Worm (Caenorhabditis elegans) whole organism, L1 larva: ENCODE data around the gene gtl-2.

Source experiments
- F16B12.6 ChIP-seq: fragments of 150-350 bp; optimal IDR thresholded peaks from 2 replicates; lab custom pipeline; 2014; ENCODE audit warnings: missing biosample characterization, missing genetic modification characterization
- Y116A8C.19 ChIP-seq: sonication (generic microtip); optimal IDR thresholded peaks from 2 replicates; lab custom pipeline; 2016; ENCODE audit warnings: missing compliant biosample characterization, missing genetic modification characterization, borderline replicate concordance
- alr-1 ChIP-seq: fragments of 200-800 bp; sonication (Bioruptor generic); optimal IDR thresholded peaks from 2 replicates; lab custom pipeline; 2018; ENCODE audit warnings: borderline replicate concordance, mild to moderate bottlenecking, missing genetic modification characterization, missing compliant biosample characterization
- ama-1 ChIP-seq: fragments of 150-350 bp; optimal IDR thresholded peaks from 2 replicates; lab custom pipeline; 2014
- ceh-82 ChIP-seq, 3 experiments: fragments of 150-350 bp in 1 of 3; sonication (generic microtip) in 2 of 3; optimal IDR thresholded peaks; 2 replicates each; lab custom pipeline; 2014 to 2017; ENCODE audit warnings: missing biosample characterization in 3 of 3, missing genetic modification characterization in 3 of 3
- ceh-90 ChIP-seq: sonication (generic microtip); optimal IDR thresholded peaks from 2 replicates; lab custom pipeline; 2016; ENCODE audit warnings: missing genetic modification characterization, missing compliant biosample characterization
- ces-1 ChIP-seq: fragments of 150-350 bp; optimal IDR thresholded peaks from 2 replicates; lab custom pipeline; 2014; ENCODE audit warnings: missing biosample characterization, missing genetic modification reagents, missing genetic modification characterization
- dpl-1 ChIP-seq, 3 experiments: fragments of 150-350 bp in 2 of 3; sonication (generic microtip) in 1 of 3; optimal IDR thresholded peaks; 2 replicates each; lab custom pipeline; 2014 to 2017; ENCODE audit warnings: missing biosample characterization in 3 of 3, missing genetic modification characterization in 3 of 3, missing genetic modification reagents in 3 of 3
- dsc-1 ChIP-seq: sonication (generic microtip); optimal IDR thresholded peaks from 2 replicates; lab custom pipeline; 2016; ENCODE audit warnings: mild to moderate bottlenecking, missing genetic modification characterization, missing compliant biosample characterization
- efl-1 ChIP-seq, 4 experiments: fragments of 150-350 bp; optimal IDR thresholded peaks in 3 of 4; peaks in 1 of 4; 1 replicate in 1 of 4; 2 replicates in 3 of 4; lab custom pipeline; 2014; ENCODE audit warnings: missing biosample characterization in 2 of 4, missing genetic modification characterization in 2 of 4, missing genetic modification reagents in 2 of 4
- egl-27 ChIP-seq, 2 experiments: fragments of 150-350 bp in 1 of 2; sonication (generic microtip); optimal IDR thresholded peaks; 3 replicates each; lab custom pipeline; 2017 to 2018; ENCODE audit warnings: missing biosample characterization in 2 of 2, missing genetic modification characterization in 2 of 2, missing genetic modification reagents in 2 of 2
- elt-2 ChIP-seq: sonication (generic microtip); optimal IDR thresholded peaks from 2 replicates; lab custom pipeline; 2016; ENCODE audit warnings: missing genetic modification characterization, mild to moderate bottlenecking, inconsistent platforms, missing compliant biosample characterization, missing genetic modification reagents
- ets-5 ChIP-seq: fragments of 200-800 bp; sonication (Bioruptor generic); IDR thresholded peaks from 2 replicates; pipeline ENCODE4 v1.3.6; 2022; ENCODE audit warnings: missing genetic modification characterization, missing compliant biosample characterization
- fkh-10 ChIP-seq: sonication (generic microtip); optimal IDR thresholded peaks from 2 replicates; lab custom pipeline; 2017; ENCODE audit warnings: missing biosample characterization, missing genetic modification reagents, missing genetic modification characterization
- fkh-8 ChIP-seq: sonication (generic microtip); optimal IDR thresholded peaks from 2 replicates; lab custom pipeline; 2016; ENCODE audit warnings: mild to moderate bottlenecking, missing genetic modification characterization, missing compliant biosample characterization
- hpl-2 ChIP-seq: fragments of 150-350 bp; optimal IDR thresholded peaks from 2 replicates; lab custom pipeline; 2014; ENCODE audit warnings: missing biosample characterization, missing genetic modification reagents, missing genetic modification characterization
- jun-1 ChIP-seq: fragments of 150-350 bp; optimal IDR thresholded peaks from 2 replicates; lab custom pipeline; 2014; ENCODE audit warnings: missing biosample characterization, missing genetic modification reagents, missing genetic modification characterization
- lin-14 ChIP-seq: fragments of 200-800 bp; sonication (Bioruptor generic); optimal IDR thresholded peaks from 2 replicates; lab custom pipeline; 2018; ENCODE audit warnings: mild to moderate bottlenecking, missing genetic modification characterization, moderate library complexity, missing compliant biosample characterization
- lin-15B ChIP-seq: fragments of 150-350 bp; sonication (generic microtip); optimal IDR thresholded peaks from 3 replicates; lab custom pipeline; 2014; ENCODE audit warnings: missing biosample characterization, missing genetic modification characterization
- lin-35 ChIP-seq, 2 experiments: fragments of 150-350 bp; optimal IDR thresholded peaks; 2 replicates each; lab custom pipeline; 2014; ENCODE audit warnings: missing biosample characterization in 2 of 2, missing genetic modification characterization in 2 of 2, missing genetic modification reagents in 2 of 2
- lin-39 ChIP-seq: fragments of 150-350 bp; optimal IDR thresholded peaks from 2 replicates; lab custom pipeline; 2014; ENCODE audit warnings: missing biosample characterization, missing genetic modification reagents, missing genetic modification characterization
- lir-3 ChIP-seq: sonication (generic microtip); optimal IDR thresholded peaks from 2 replicates; lab custom pipeline; 2016; ENCODE audit warnings: mild to moderate bottlenecking, missing genetic modification characterization, moderate library complexity, missing compliant biosample characterization; ENCODE audit not compliant: poor library complexity
- lsy-2 ChIP-seq, 2 experiments: fragments of 150-350 bp; optimal IDR thresholded peaks; 2 replicates each; lab custom pipeline; 2014; ENCODE audit warnings: missing biosample characterization in 2 of 2, missing genetic modification characterization in 2 of 2
- mep-1 ChIP-seq: fragments of 150-350 bp; optimal IDR thresholded peaks from 2 replicates; lab custom pipeline; 2014; ENCODE audit warnings: missing biosample characterization, missing genetic modification characterization
- nhr-11 ChIP-seq: fragments of 150-350 bp; optimal IDR thresholded peaks from 2 replicates; lab custom pipeline; 2014; ENCODE audit warnings: missing biosample characterization, missing genetic modification characterization
- nhr-19 ChIP-seq: fragments of 200-800 bp; sonication (Bioruptor generic); conservative IDR thresholded peaks from 2 replicates; pipeline ENCODE4 v1.3.6; 2022; ENCODE audit warnings: missing genetic modification characterization, missing compliant biosample characterization
- nhr-47 ChIP-seq: sonication (generic microtip); optimal IDR thresholded peaks from 2 replicates; lab custom pipeline; 2016; ENCODE audit warnings: mild to moderate bottlenecking, missing genetic modification characterization, moderate library complexity, missing compliant biosample characterization
- nhr-71 ChIP-seq: sonication (generic microtip); optimal IDR thresholded peaks from 2 replicates; lab custom pipeline; 2016; ENCODE audit warnings: mild to moderate bottlenecking, missing genetic modification characterization, moderate library complexity, missing compliant biosample characterization
- nhr-76 ChIP-seq: sonication (generic microtip); optimal IDR thresholded peaks from 2 replicates; lab custom pipeline; 2017; ENCODE audit warnings: missing biosample characterization, missing genetic modification characterization
- nhr-84 ChIP-seq: sonication (generic microtip); optimal IDR thresholded peaks from 2 replicates; lab custom pipeline; 2017; ENCODE audit warnings: missing biosample characterization, missing genetic modification characterization
- nhr-90 ChIP-seq: sonication (generic microtip); optimal IDR thresholded peaks from 2 replicates; lab custom pipeline; 2016; ENCODE audit warnings: mild to moderate bottlenecking, missing genetic modification characterization, missing compliant biosample characterization; ENCODE audit not compliant: poor library complexity
- pqm-1 ChIP-seq: sonication (generic microtip); optimal IDR thresholded peaks from 3 replicates; lab custom pipeline; 2017; ENCODE audit warnings: missing biosample characterization, missing genetic modification characterization
- snpc-4 ChIP-seq: fragments of 150-350 bp; optimal IDR thresholded peaks from 2 replicates; lab custom pipeline; 2014; ENCODE audit warnings: missing biosample characterization, missing genetic modification characterization
- snu-23 ChIP-seq: sonication (generic microtip); optimal IDR thresholded peaks from 2 replicates; lab custom pipeline; 2016; ENCODE audit warnings: missing genetic modification characterization, missing compliant biosample characterization
- sptf-1 ChIP-seq: fragments of 150-350 bp; optimal IDR thresholded peaks from 2 replicates; lab custom pipeline; 2014; ENCODE audit warnings: missing biosample characterization, missing genetic modification characterization
- swsn-7 ChIP-seq: sonication (generic microtip); optimal IDR thresholded peaks from 2 replicates; lab custom pipeline; 2016; ENCODE audit warnings: missing genetic modification characterization, missing compliant biosample characterization
- tbx-2 ChIP-seq: sonication (generic microtip); optimal IDR thresholded peaks from 2 replicates; lab custom pipeline; 2016; ENCODE audit warnings: missing genetic modification characterization, missing compliant biosample characterization
- unc-30 ChIP-seq: sonication (generic microtip); optimal IDR thresholded peaks from 2 replicates; lab custom pipeline; 2017; ENCODE audit warnings: missing biosample characterization, missing genetic modification characterization
- vab-15 ChIP-seq: sonication (generic microtip); optimal IDR thresholded peaks from 2 replicates; lab custom pipeline; 2017; ENCODE audit warnings: missing genotype, mild to moderate bottlenecking, missing genetic modification characterization, missing compliant biosample characterization
- xbp-1 ChIP-seq: sonication (generic microtip); optimal IDR thresholded peaks from 2 replicates; lab custom pipeline; 2016; ENCODE audit warnings: missing genetic modification characterization, missing compliant biosample characterization

Gene gtl-2

DNA sequence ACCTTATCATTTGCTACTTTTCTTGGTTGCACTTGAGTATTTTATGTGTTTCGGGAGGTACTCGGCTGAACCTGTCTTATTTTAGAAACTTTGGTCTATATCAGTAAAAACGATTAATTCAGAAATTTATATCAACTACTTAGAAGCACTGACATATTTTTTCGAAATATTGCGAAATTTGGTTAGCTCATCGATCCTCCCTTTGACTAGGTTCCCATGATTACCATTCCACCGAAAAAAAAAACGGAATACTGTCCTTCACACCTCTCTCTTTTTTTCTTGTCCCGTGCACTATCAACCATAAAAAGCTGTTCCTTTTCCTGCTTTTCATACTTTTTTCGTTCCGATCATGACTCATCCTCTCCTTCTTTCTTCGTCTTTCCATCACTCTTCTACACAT, 12.0 kb downstream of the gtl-2 start:
- TF ChIP-seq fkh-8 (no peak), nhr-47 (tag; lab: Kevin White, UChicago) (no peak), vab-15 (no peak), nhr-84 (tag; lab: Kevin White, UChicago) (no peak), tbx-2 (no peak), sptf-1 (tag; lab: Kevin White, UChicago) (no peak), lsy-2 (tag; optimal IDR thresholded peaks at IDR 0.05; lab: Kevin White, UChicago) (no peak), pqm-1 (tag; lab: Kevin White, UChicago) (no peak), nhr-19 (GFP tag; lab: Robert Waterston, UW) (no peak), snpc-4 (tag; lab: Kevin White, UChicago) (no peak), swsn-7 (no peak), Y116A8C.19 (no peak), lin-39 (no peak), ceh-82 (tag; optimal IDR thresholded peaks at IDR 0.05; lab: Kevin White, UChicago) (no peak), egl-27 (tag; optimal IDR thresholded peaks at IDR 0.05; lab: Kevin White, UChicago) (no peak), nhr-76 (tag; lab: Kevin White, UChicago) (no peak), jun-1 (tag; lab: Kevin White, UChicago) (no peak)

- TF ChIP-seq efl-1 (optimal IDR thresholded peaks at IDR 0.05; lab: Kevin White, UChicago) (no peak), efl-1 (GFP tag; optimal IDR thresholded peaks at IDR 0.05 in 1 of 2; lab: Kevin White, UChicago) (peak in 1 of 2 experiments; percentile 55), alr-1 (tag; lab: Kevin White, UChicago) (no peak), jun-1 (tag; lab: Kevin White, UChicago) (no peak), nhr-90 (tag; lab: Kevin White, UChicago) (no peak), elt-2 (tag; lab: Kevin White, UChicago) (peak; percentile 3), dpl-1 (GFP tag; optimal IDR thresholded peaks at IDR 0.05; lab: Kevin White, UChicago) (no peak), hpl-2 (GFP tag; lab: Kevin White, UChicago) (no peak), snu-23 (GFP tag; lab: Kevin White, UChicago) (no peak), nhr-11 (tag; lab: Kevin White, UChicago) (no peak), lin-15B (tag; lab: Kevin White, UChicago) (no peak)
These were observed 12.9 kb downstream of the gtl-2 start for ce11 chrIV:11286112-11286511.

- TF ChIP-seq efl-1 (optimal IDR thresholded peaks at IDR 0.05; lab: Kevin White, UChicago) (no peak), efl-1 (GFP tag; optimal IDR thresholded peaks at IDR 0.05 in 1 of 2; lab: Kevin White, UChicago) (peak in 1 of 2 experiments; percentile 58), lir-3 (tag; lab: Kevin White, UChicago) (no peak)
These were observed 14.3 kb downstream of the gtl-2 start, which contains the start of gene F54D1.6 for ce11 chrIV:11287511-11287910. F54D1.6 (plus strand) TSS chrIV:11287811.

ce11 chrIV:11288965-11289364, 15.7 kb downstream of the gtl-2 start:
- TF ChIP-seq xbp-1 (tag; lab: Kevin White, UChicago) (no peak), elt-2 (tag; lab: Kevin White, UChicago) (peak; percentile 91), snpc-4 (tag; lab: Kevin White, UChicago) (no peak), lin-14 (GFP tag; lab: Kevin White, UChicago) (peak; percentile 6), lin-35 (GFP tag; optimal IDR thresholded peaks at IDR 0.05; lab: Kevin White, UChicago) (peak in 1 of 2 experiments; percentile 46), pqm-1 (tag; lab: Kevin White, UChicago) (peak; percentile 83), mep-1 (no peak)
- TF ChIP-seq, all 84 proteins: peak for 4

DNA sequence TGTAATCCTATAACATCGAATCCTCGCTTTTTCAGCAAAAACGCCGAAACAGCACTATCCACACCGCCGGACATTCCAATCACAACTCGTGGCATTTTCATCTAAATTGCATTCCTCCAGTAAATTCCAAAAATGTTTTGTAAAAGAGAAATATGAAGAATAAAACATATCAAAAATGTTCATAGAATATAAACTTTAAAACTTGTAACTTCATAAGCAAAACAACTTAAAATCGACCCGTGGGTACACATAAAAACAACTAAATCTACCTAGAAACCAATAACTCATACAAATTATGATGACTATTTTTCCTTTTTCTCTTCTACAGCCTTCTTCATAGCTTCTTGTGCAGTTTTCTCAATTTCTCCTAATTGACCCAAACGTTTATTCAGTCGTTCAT, 23.5 kb downstream of the gtl-2 start, which contains the start of gene mttu-1:
TSS of gene mttu-1 (minus strand) at position 101 of the 400 bp plus-strand sequence.
- TF ChIP-seq F16B12.6 (tag; lab: Kevin White, UChicago) (no peak), nhr-11 (tag; lab: Kevin White, UChicago) (no peak), dsc-1 (tag; lab: Kevin White, UChicago) (no peak), unc-30 (tag; lab: Kevin White, UChicago) (no peak), ets-5 (GFP tag; lab: Robert Waterston, UW) (no peak), nhr-71 (tag; lab: Kevin White, UChicago) (no peak), ces-1 (no peak), snpc-4 (tag; lab: Kevin White, UChicago) (no peak), ama-1 (no peak), fkh-10 (no peak), vab-15 (no peak), ceh-90 (tag; lab: Kevin White, UChicago) (no peak)
